Fruit fly (Drosophila melanogaster): ENCODE results near the gene trus.

The trus gene

DNA sequence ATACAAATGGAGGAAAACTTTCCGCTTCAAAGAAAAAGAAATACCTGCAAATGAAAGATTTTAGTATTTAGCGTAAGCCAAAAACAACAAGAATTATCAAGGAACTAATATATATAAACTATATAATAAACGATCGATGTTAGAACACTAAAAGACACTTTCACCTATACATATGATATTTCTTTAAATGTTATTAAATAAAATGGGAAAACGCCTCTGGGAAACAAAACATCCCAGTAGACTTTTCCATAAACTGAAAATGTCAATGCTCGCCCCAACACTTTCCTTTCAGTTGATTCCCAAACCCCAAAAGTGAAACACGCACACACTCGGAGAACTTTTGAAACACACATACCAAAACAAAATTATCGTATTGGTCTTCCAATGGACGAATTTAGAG, 9.0 kb upstream of the trus start, which contains the start of gene vrs:
vrs (plus strand) TSS at position 301 of the 400 bp plus-strand sequence.
- TF ChIP-seq gl (tag; optimal IDR thresholded peaks at IDR 0.05): no peak
- no peak for TF ChIP-seq Ets98B (GFP tag; IDR thresholded peaks at IDR 0.05)
- TF ChIP-seq CG8159 (tag; optimal IDR thresholded peaks at IDR 0.05): no peak
- no peak for TF ChIP-seq Pif1B (GFP tag; optimal IDR thresholded peaks at IDR 0.05)
- no peak for TF ChIP-seq D1 (tag; optimal IDR thresholded peaks at IDR 0.05)
- TF ChIP-seq Snoo (tag; optimal IDR thresholded peaks at IDR 0.05): no peak
- TF ChIP-seq CG32121 (GFP tag; IDR thresholded peaks at IDR 0.05): no peak
- TF ChIP-seq CG8301 (tag; optimal IDR thresholded peaks at IDR 0.05): no peak
- no peak for TF ChIP-seq CG9948 (tag; optimal IDR thresholded peaks at IDR 0.05)
- TF ChIP-seq CG12605 (GFP tag; IDR thresholded peaks at IDR 0.05): no peak
- no peak for TF ChIP-seq CG15710 (tag; optimal IDR thresholded peaks at IDR 0.05)
- TF ChIP-seq CG10348 (GFP tag; IDR thresholded peaks at IDR 0.05): no peak
- no peak for TF ChIP-seq CG13204 (GFP tag; optimal IDR thresholded peaks at IDR 0.05)
- TF ChIP-seq rn (GFP tag; IDR thresholded peaks at IDR 0.05): no peak
- TF ChIP-seq CG34367 (tag; optimal IDR thresholded peaks at IDR 0.05): no peak
- no peak for TF ChIP-seq fd96Ca (GFP tag; IDR thresholded peaks at IDR 0.05)
- no peak for TF ChIP-seq CG4496 (GFP tag; IDR thresholded peaks at IDR 0.05)

DNA sequence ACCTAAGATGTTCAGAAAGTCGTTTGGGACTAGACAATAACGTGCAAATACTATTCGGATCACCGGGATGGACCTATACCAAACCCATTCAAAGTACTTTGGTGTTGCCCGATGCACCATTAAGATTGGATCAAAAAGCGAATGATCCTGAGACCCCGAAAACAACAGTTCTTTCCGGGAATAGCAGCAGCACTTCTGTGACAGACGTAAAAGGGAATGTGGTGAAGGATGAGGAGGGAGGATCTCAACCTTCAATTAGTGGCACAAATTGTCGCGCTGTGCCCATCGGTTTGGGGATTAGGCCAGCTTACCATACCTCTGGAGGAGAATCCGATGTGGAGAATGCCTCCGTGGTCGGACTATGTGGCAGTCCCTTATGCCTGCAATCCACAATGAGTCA, 8.0 kb upstream of the trus start:
- TF ChIP-seq Ets98B (GFP tag; IDR thresholded peaks at IDR 0.05): no peak
- no peak for TF ChIP-seq rn (GFP tag; IDR thresholded peaks at IDR 0.05)
- TF ChIP-seq EcR (GFP tag; optimal IDR thresholded peaks at IDR 0.05): no peak
- TF ChIP-seq Pif1A (GFP tag; optimal IDR thresholded peaks at IDR 0.05): no peak
- TF ChIP-seq fd96Ca (GFP tag; IDR thresholded peaks at IDR 0.05): no peak
- TF ChIP-seq CG17806 (tag; optimal IDR thresholded peaks at IDR 0.05): no peak
- TF ChIP-seq D1 (tag; optimal IDR thresholded peaks at IDR 0.05): no peak
- no peak for TF ChIP-seq CG12605 (GFP tag; IDR thresholded peaks at IDR 0.05)
- no peak for TF ChIP-seq CG8301 (tag; optimal IDR thresholded peaks at IDR 0.05)
- no peak for TF ChIP-seq CG10348 (GFP tag; IDR thresholded peaks at IDR 0.05)
- TF ChIP-seq CG32121 (GFP tag; IDR thresholded peaks at IDR 0.05): no peak
- TF ChIP-seq CG13204 (GFP tag; optimal IDR thresholded peaks at IDR 0.05): no peak
- no peak for TF ChIP-seq CG34367 (tag; optimal IDR thresholded peaks at IDR 0.05)
- TF ChIP-seq CG4496 (GFP tag; IDR thresholded peaks at IDR 0.05): no peak

DNA sequence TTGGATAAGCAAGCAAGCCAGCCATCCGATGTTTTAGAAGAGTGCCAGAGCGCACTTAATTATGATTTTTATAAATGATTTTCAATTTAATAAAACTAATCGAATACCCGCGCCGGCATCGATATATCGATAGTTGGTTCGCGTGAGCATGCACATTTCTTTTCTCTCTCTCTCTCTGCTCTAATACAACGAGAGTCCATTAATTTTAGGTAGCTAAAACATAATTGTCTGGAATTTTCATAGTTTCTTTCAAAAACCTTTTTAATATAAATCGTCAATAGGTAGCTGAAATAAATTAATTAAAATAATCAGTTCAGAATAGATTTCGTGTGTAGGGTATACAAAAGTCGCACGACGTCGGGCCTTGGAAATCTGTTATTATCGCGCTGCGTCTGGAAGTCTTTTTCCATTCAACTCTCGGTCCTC, 7.5 kb upstream of the trus start, which contains the start of gene CG18549:
CG18549 (plus strand) TSS at position 408 of the 426 bp plus-strand sequence.
- TF ChIP-seq fd96Ca (GFP tag; IDR thresholded peaks at IDR 0.05) (peak; percentile 100), D1 (tag; optimal IDR thresholded peaks at IDR 0.05) (peak; percentile 100), CG10348 (GFP tag; IDR thresholded peaks at IDR 0.05) (peak; percentile 99), Pif1A (GFP tag; optimal IDR thresholded peaks at IDR 0.05) (peak; percentile 100), CG17806 (tag; optimal IDR thresholded peaks at IDR 0.05) (peak; percentile 100), Ets98B (GFP tag; IDR thresholded peaks at IDR 0.05) (peak; percentile 100), CG9948 (tag; optimal IDR thresholded peaks at IDR 0.05) (peak; percentile 100), CG4496 (GFP tag; IDR thresholded peaks at IDR 0.05) (peak; percentile 100), CG14655 (GFP tag; optimal IDR thresholded peaks at IDR 0.05) (peak; percentile 100), rn (GFP tag; IDR thresholded peaks at IDR 0.05) (peak; percentile 100), CG15710 (tag; optimal IDR thresholded peaks at IDR 0.05) (peak; percentile 100), CG13204 (GFP tag; optimal IDR thresholded peaks at IDR 0.05) (peak; percentile 99), CG12605 (GFP tag; IDR thresholded peaks at IDR 0.05) (peak; percentile 100), CG34367 (tag; optimal IDR thresholded peaks at IDR 0.05) (peak; percentile 100), Pif1B (GFP tag; optimal IDR thresholded peaks at IDR 0.05) (peak; percentile 100), gl (tag; optimal IDR thresholded peaks at IDR 0.05) (peak; percentile 99), CG8159 (tag; optimal IDR thresholded peaks at IDR 0.05) (peak; percentile 100), Snoo (tag; optimal IDR thresholded peaks at IDR 0.05) (peak; percentile 100), EcR (GFP tag; optimal IDR thresholded peaks at IDR 0.05) (peak; percentile 91), CG8301 (tag; optimal IDR thresholded peaks at IDR 0.05) (peak; percentile 100), CG32121 (GFP tag; IDR thresholded peaks at IDR 0.05) (peak; percentile 100)

DNA sequence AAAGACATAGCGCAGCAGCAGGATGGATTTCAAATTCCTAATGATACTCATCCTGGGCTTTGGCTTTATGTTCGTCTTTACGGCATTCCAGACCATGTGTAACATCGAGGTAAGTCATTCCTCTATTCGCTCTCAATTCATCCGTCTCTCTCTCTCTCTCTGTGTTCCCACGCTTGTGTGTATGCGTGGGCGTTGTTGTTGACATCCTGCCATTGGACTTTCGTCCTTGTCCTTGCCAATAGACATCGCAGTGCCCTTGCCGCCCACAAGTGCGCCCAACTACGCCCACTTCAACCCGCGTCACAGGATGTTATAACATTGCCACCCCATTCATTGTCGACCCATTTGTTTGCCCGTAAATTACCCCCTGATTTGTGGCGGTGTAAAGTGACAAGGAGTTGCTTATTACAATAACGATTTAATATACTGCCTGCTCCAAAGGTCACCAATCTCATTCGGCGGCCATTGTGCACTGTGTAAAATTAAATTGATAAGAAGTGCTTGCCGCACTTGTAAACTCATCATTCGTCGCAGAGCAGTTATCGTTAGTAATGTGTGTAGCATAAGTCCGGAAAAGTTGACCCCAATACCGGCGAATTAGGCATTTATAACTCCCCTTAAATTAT, 6.6 kb upstream of the trus start:
- no peak for TF ChIP-seq CG15710 (tag; optimal IDR thresholded peaks at IDR 0.05)
- peak; percentile 52 for TF ChIP-seq CG13204 (GFP tag; optimal IDR thresholded peaks at IDR 0.05)
- TF ChIP-seq CG8301 (tag; optimal IDR thresholded peaks at IDR 0.05): no peak
- TF ChIP-seq CG32121 (GFP tag; IDR thresholded peaks at IDR 0.05): peak; percentile 43
- peak; percentile 34 for TF ChIP-seq EcR (GFP tag; optimal IDR thresholded peaks at IDR 0.05)
- no peak for TF ChIP-seq CG34367 (tag; optimal IDR thresholded peaks at IDR 0.05)
- TF ChIP-seq Pif1A (GFP tag; optimal IDR thresholded peaks at IDR 0.05): peak; percentile 5
- no peak for TF ChIP-seq CG14655 (GFP tag; optimal IDR thresholded peaks at IDR 0.05)
- peak; percentile 5 for TF ChIP-seq CG9948 (tag; optimal IDR thresholded peaks at IDR 0.05)
- no peak for TF ChIP-seq rn (GFP tag; IDR thresholded peaks at IDR 0.05)
- TF ChIP-seq CG4496 (GFP tag; IDR thresholded peaks at IDR 0.05): no peak; the same call in 2 of the 3 replicates
- TF ChIP-seq Ets98B (GFP tag; IDR thresholded peaks at IDR 0.05): no peak
- peak; percentile 24; the same call in 1 of the 3 replicates for TF ChIP-seq fd96Ca (GFP tag; IDR thresholded peaks at IDR 0.05)
- TF ChIP-seq Snoo (tag; optimal IDR thresholded peaks at IDR 0.05): no peak
- no peak for TF ChIP-seq CG10348 (GFP tag; IDR thresholded peaks at IDR 0.05)
- no peak for TF ChIP-seq D1 (tag; optimal IDR thresholded peaks at IDR 0.05)
- no peak for TF ChIP-seq Pif1B (GFP tag; optimal IDR thresholded peaks at IDR 0.05)
- no peak for TF ChIP-seq CG17806 (tag; optimal IDR thresholded peaks at IDR 0.05)
- TF ChIP-seq CG12605 (GFP tag; IDR thresholded peaks at IDR 0.05): no peak
- TF ChIP-seq gl (tag; optimal IDR thresholded peaks at IDR 0.05): peak; percentile 51
- TF ChIP-seq CG8159 (tag; optimal IDR thresholded peaks at IDR 0.05): peak; percentile 18

- TF ChIP-seq CG8159 (tag; optimal IDR thresholded peaks at IDR 0.05): no peak
- TF ChIP-seq EcR (GFP tag; optimal IDR thresholded peaks at IDR 0.05): peak; percentile 91
Observed at dm6 chr3R:12450713-12451259, 5.6 kb upstream of the trus start.

Data from whole organism, pupa.